Fruit fly (Drosophila melanogaster) whole organism, prepupa: ENCODE results near the gene sosie.

Source experiments
- CG1621 ChIP-seq: fragments of 200-800 bp; sonication (Bioruptor generic); optimal IDR thresholded peaks from 3 replicates; lab custom pipeline; 2018; ENCODE audit warnings: missing biosample characterization, mild to moderate bottlenecking, missing genetic modification characterization
- CG8632 ChIP-seq: fragments of 200-800 bp; sonication (Bioruptor generic); optimal IDR thresholded peaks from 3 replicates; lab custom pipeline; 2016; ENCODE audit warnings: missing biosample characterization, missing genetic modification characterization
- Eip93F ChIP-seq: fragments of 200-800 bp; sonication (Bioruptor generic); optimal IDR thresholded peaks from 2 replicates; lab custom pipeline; 2016; ENCODE audit warnings: missing biosample characterization, mild to moderate bottlenecking, missing genetic modification characterization

- TF ChIP-seq Eip93F (GFP tag; lab: Kevin White, UChicago) (no peak), CG8632 (GFP tag; lab: Kevin White, UChicago) (no peak), CG1621 (tag; lab: Kevin White, UChicago) (no peak)
Measured at dm6 chr3R:24805048-24805447, 28.7 kb upstream of the sosie start, which contains the start of gene polybromo.
